Fruit fly (Drosophila melanogaster) whole organism, pupa: Measurements from ENCODE around the gene Alg1.

Source experiments
- CG10348 ChIP-seq: fragments of 200-800 bp; sonication (Bioruptor generic); IDR thresholded peaks from 2 replicates; pipeline ENCODE4 v1.3.6; 2022; ENCODE audit warnings: missing biosample characterization, missing genetic modification characterization
- CG12605 ChIP-seq: fragments of 200-800 bp; sonication (Bioruptor generic); IDR thresholded peaks from 2 replicates; pipeline ENCODE4 v1.3.6; 2022; ENCODE audit warnings: missing biosample characterization, missing genetic modification characterization
- CG13204 ChIP-seq: fragments of 200-800 bp; sonication (Bioruptor generic); optimal IDR thresholded peaks from 2 replicates; lab custom pipeline; 2018; ENCODE audit warnings: missing biosample characterization, mild to moderate bottlenecking, missing genetic modification characterization, moderate library complexity
- CG14655 ChIP-seq: fragments of 200-800 bp; sonication (Bioruptor generic); optimal IDR thresholded peaks from 3 replicates; lab custom pipeline; 2017; ENCODE audit warnings: mild to moderate bottlenecking, missing biosample characterization, missing genetic modification reagents, missing genetic modification characterization
- CG15710 ChIP-seq: fragments of 200-800 bp; sonication (Bioruptor generic); optimal IDR thresholded peaks from 2 replicates; lab custom pipeline; 2018; ENCODE audit warnings: missing biosample characterization, mild to moderate bottlenecking, missing genetic modification characterization, moderate library complexity
- CG17806 ChIP-seq: fragments of 200-800 bp; sonication (Bioruptor generic); optimal IDR thresholded peaks from 2 replicates; lab custom pipeline; 2018; ENCODE audit warnings: missing biosample characterization, mild to moderate bottlenecking, missing genetic modification characterization, moderate library complexity
- CG32121 ChIP-seq: fragments of 200-800 bp; sonication (Bioruptor generic); IDR thresholded peaks from 2 replicates; pipeline ENCODE4 v1.3.6; 2022; ENCODE audit warnings: missing biosample characterization, missing genetic modification characterization
- CG34367 ChIP-seq: fragments of 200-800 bp; sonication (Bioruptor generic); optimal IDR thresholded peaks from 2 replicates; lab custom pipeline; 2018; ENCODE audit warnings: missing biosample characterization, mild to moderate bottlenecking, missing genetic modification characterization
- CG4496 ChIP-seq: fragments of 200-800 bp; sonication (Bioruptor generic); IDR thresholded peaks from 3 replicates; pipeline ENCODE4 v1.3.6; 2022; ENCODE audit warnings: missing biosample characterization, missing genetic modification characterization
- CG8159 ChIP-seq: fragments of 200-800 bp; sonication (Bioruptor generic); optimal IDR thresholded peaks from 3 replicates; lab custom pipeline; 2018; ENCODE audit warnings: missing biosample characterization, mild to moderate bottlenecking, missing genetic modification characterization, moderate library complexity
- CG8301 ChIP-seq: fragments of 200-800 bp; sonication (Bioruptor generic); optimal IDR thresholded peaks from 2 replicates; lab custom pipeline; 2018; ENCODE audit warnings: missing biosample characterization, mild to moderate bottlenecking, missing genetic modification characterization
- CG9948 ChIP-seq: fragments of 200-800 bp; sonication (Bioruptor generic); optimal IDR thresholded peaks from 2 replicates; lab custom pipeline; 2018; ENCODE audit warnings: missing biosample characterization, mild to moderate bottlenecking, missing genetic modification characterization, moderate library complexity
- D1 ChIP-seq: fragments of 200-800 bp; sonication (Bioruptor generic); optimal IDR thresholded peaks from 2 replicates; lab custom pipeline; 2018; ENCODE audit warnings: missing biosample characterization, mild to moderate bottlenecking, missing genetic modification characterization, moderate library complexity
- EcR ChIP-seq: fragments of 200-800 bp; sonication (Bioruptor generic); optimal IDR thresholded peaks from 3 replicates; lab custom pipeline; 2019; ENCODE audit warnings: missing biosample characterization, missing genetic modification characterization, mild to moderate bottlenecking, moderate library complexity, missing genetic modification reagents
- Ets98B ChIP-seq: fragments of 200-800 bp; sonication (Bioruptor generic); IDR thresholded peaks from 2 replicates; pipeline ENCODE4 v1.3.6; 2022; ENCODE audit warnings: missing biosample characterization, missing genetic modification characterization
- Pif1A ChIP-seq: fragments of 200-800 bp; sonication (Bioruptor generic); optimal IDR thresholded peaks from 3 replicates; lab custom pipeline; 2016; ENCODE audit warnings: missing biosample characterization, missing genetic modification characterization
- Pif1B ChIP-seq: fragments of 200-800 bp; sonication (Bioruptor generic); optimal IDR thresholded peaks from 3 replicates; lab custom pipeline; 2016; ENCODE audit warnings: missing biosample characterization, missing genetic modification characterization
- Snoo ChIP-seq: fragments of 200-800 bp; sonication (Bioruptor generic); optimal IDR thresholded peaks from 3 replicates; lab custom pipeline; 2017; ENCODE audit warnings: missing biosample characterization, mild to moderate bottlenecking, missing genetic modification characterization, inconsistent platforms
- fd96Ca ChIP-seq: fragments of 200-800 bp; sonication (Bioruptor generic); IDR thresholded peaks from 3 replicates; pipeline ENCODE4 v1.3.6; 2022; ENCODE audit warnings: missing biosample characterization, missing genetic modification characterization
- gl ChIP-seq: fragments of 200-800 bp; sonication (Bioruptor generic); optimal IDR thresholded peaks from 2 replicates; lab custom pipeline; 2018; ENCODE audit warnings: missing biosample characterization, mild to moderate bottlenecking, missing genetic modification characterization
- rn ChIP-seq: fragments of 200-800 bp; sonication (Bioruptor generic); IDR thresholded peaks from 2 replicates; pipeline ENCODE4 v1.3.6; 2022; ENCODE audit warnings: missing biosample characterization, missing genetic modification characterization

Gene Alg1

DNA sequence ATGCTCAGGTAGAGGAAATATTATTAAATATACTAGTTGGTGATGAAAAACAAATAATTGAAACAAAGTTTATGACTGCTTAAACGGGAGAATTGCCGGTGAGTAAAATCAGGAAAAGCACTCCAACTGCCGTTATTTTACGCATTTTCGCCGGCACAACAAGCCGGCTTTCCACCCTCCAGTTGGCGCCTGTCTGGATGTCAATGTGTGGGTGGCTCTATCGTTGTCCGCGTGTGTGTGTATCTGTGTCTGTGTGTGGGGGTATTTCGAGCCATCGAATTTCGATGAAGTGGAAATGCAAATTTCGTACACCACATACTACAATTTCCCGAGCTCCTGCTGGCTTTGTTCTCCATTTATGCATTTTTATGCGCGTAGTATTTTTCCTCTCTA is 769 bp upstream of the Alg1 start:
- TF ChIP-seq CG32121 (no peak), CG12605 (GFP tag; lab: Robert Waterston, UW) (no peak), Ets98B (GFP tag; lab: Robert Waterston, UW) (no peak), Pif1B (GFP tag; lab: Kevin White, UChicago) (no peak), Pif1A (GFP tag; lab: Kevin White, UChicago) (no peak), CG4496 (GFP tag; lab: Robert Waterston, UW) (no peak), CG8301 (tag; lab: Kevin White, UChicago) (no peak), EcR (GFP tag; lab: Kevin White, UChicago) (no peak), gl (tag; lab: Kevin White, UChicago) (no peak)
- TF ChIP-seq, all 21 proteins: peak for 0

DNA sequence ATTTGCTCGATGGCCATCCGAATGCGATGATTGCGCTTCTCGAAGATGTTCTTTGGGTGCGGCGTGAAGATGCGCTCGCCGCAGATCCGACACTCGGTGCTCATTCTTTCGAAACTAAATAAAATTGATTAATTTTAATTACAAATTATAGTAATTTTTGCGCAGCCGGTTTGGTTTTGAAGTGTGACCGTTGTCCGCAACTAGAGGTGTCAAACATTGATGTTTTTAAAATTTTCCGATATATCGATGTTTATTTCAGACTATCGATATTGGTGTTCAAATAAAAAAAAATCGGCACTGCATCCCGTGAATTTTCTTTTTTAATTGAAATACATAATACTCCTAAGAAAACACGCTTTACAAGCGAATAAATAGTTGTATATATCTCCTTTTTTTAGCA is 1.9 kb downstream of the Alg1 start, which contains the start of gene Odj:
Odj (minus strand) TSS at position 209 of the 400 bp plus-strand sequence.
- TF ChIP-seq CG4496 (GFP tag; lab: Robert Waterston, UW), result no peak
- TF ChIP-seq Ets98B (GFP tag; lab: Robert Waterston, UW), result no peak
- no peak for TF ChIP-seq CG15710 (tag; lab: Kevin White, UChicago)
- no peak for TF ChIP-seq gl (tag; lab: Kevin White, UChicago)
- TF ChIP-seq rn, result no peak
- TF ChIP-seq CG9948, result no peak
- no peak for TF ChIP-seq CG34367
- TF ChIP-seq Pif1B (GFP tag; lab: Kevin White, UChicago), result no peak
- no peak for TF ChIP-seq CG10348 (GFP tag; lab: Robert Waterston, UW)
- TF ChIP-seq CG13204 (GFP tag; lab: Kevin White, UChicago), result no peak
- no peak for TF ChIP-seq EcR (GFP tag; lab: Kevin White, UChicago)

DNA sequence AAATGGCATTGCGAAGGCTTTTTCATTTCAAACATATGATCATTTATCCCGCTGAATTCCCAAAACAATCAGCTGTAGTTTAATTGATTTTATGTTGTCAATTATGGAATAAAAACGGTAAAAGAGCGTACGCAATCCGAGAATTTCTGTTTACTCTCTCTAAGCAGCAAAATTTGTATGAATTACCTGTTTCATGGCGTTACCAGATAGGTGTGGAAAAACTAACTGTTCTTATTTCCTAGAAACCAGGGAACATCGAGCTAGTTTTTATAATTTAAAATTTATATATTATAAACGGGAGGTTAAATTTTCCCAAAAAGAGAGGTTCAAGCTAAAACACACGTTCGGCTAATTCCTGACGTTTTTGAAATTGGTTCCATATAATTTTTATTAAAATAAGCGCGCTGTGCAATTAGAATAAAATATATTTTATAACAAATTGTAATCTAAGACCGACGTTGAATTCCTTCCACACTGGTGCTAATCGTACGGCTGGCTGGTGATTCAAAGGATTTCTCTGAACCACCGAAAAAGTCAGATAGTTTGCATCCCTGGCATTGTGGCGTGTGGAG is 3.8 kb downstream of the Alg1 start, which contains the start of gene CG17801:
CG17801 (minus strand) TSS at position 51 of the 572 bp plus-strand sequence.
- TF ChIP-seq gl (tag; lab: Kevin White, UChicago) (no peak), fd96Ca (GFP tag; lab: Robert Waterston, UW) (no peak), Ets98B (GFP tag; lab: Robert Waterston, UW) (no peak), Snoo (tag; lab: Kevin White, UChicago) (no peak), CG13204 (GFP tag; lab: Kevin White, UChicago) (no peak), CG9948 (no peak), EcR (GFP tag; lab: Kevin White, UChicago) (no peak), CG8159 (tag; lab: Kevin White, UChicago) (no peak), Pif1A (GFP tag; lab: Kevin White, UChicago) (no peak), CG12605 (GFP tag; lab: Robert Waterston, UW) (no peak), CG15710 (tag; lab: Kevin White, UChicago) (no peak), CG34367 (no peak), CG32121 (no peak), CG10348 (GFP tag; lab: Robert Waterston, UW) (no peak)

DNA sequence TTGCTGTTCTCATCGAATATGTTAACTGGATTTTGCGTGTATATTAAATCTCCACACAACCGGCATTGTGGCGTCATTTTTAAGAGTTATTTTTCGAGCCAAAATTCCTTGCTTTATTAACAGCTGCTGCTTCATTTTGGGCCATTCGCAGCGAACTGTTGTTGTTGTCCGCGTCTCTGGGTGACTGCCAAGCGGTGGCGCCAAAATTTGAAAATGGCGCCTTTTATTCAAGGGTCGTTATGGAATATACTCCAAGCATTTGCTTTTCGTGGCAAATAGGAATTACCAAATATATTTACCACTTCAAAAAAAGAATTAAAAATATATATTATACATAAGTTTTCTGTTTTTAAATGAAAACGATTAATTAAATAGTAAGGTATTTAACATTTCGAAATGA is 5.8 kb downstream of the Alg1 start, which contains the start of gene Nnk:
Nnk (minus strand) TSS at position 158 of the 400 bp plus-strand sequence.
- TF ChIP-seq Ets98B (GFP tag; lab: Robert Waterston, UW), result no peak
- TF ChIP-seq CG8159 (tag; lab: Kevin White, UChicago), result no peak
- no peak for TF ChIP-seq CG10348 (GFP tag; lab: Robert Waterston, UW)
- TF ChIP-seq D1 (tag; lab: Kevin White, UChicago), result no peak
- TF ChIP-seq EcR (GFP tag; lab: Kevin White, UChicago), result no peak
- no peak for TF ChIP-seq CG34367
- TF ChIP-seq CG14655, result no peak
- TF ChIP-seq CG4496 (GFP tag; lab: Robert Waterston, UW), result no peak
- no peak for TF ChIP-seq CG13204 (GFP tag; lab: Kevin White, UChicago)
- TF ChIP-seq Snoo (tag; lab: Kevin White, UChicago), result no peak
- TF ChIP-seq Pif1B (GFP tag; lab: Kevin White, UChicago), result no peak
- no peak for TF ChIP-seq CG15710 (tag; lab: Kevin White, UChicago)
- TF ChIP-seq Pif1A (GFP tag; lab: Kevin White, UChicago), result no peak
- TF ChIP-seq, all 21 proteins: peak for 0

DNA sequence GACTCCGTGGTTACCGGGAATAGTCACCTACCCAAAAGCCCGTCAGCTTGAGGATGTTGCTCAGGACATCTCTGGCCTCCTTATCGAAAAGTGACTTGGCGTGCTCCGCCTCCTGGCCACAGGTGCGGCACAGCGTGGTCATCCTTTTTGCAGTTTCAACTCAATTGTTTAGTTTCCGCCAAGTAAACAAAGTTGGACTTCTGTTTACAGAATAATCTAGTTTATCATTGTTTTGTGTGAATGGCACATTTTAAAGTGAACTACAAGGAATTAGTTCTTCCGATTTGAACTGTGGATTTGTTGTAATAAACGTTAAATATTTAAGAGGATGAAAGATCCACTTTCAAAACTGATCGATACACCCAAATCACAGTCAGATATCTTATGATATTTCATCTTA is 7.9 kb downstream of the Alg1 start, which contains the start of gene CG17806:
CG17806 (minus strand) TSS at position 236 of the 400 bp plus-strand sequence.
- no peak for TF ChIP-seq Ets98B (GFP tag; lab: Robert Waterston, UW)
- peak; percentile 12 for TF ChIP-seq CG15710 (tag; lab: Kevin White, UChicago)
- TF ChIP-seq CG8159 (tag; lab: Kevin White, UChicago), result no peak
- no peak for TF ChIP-seq rn
- TF ChIP-seq CG17806, result peak; percentile 35
- no peak for TF ChIP-seq fd96Ca (GFP tag; lab: Robert Waterston, UW)
- TF ChIP-seq, all 21 proteins: peak for 2

DNA sequence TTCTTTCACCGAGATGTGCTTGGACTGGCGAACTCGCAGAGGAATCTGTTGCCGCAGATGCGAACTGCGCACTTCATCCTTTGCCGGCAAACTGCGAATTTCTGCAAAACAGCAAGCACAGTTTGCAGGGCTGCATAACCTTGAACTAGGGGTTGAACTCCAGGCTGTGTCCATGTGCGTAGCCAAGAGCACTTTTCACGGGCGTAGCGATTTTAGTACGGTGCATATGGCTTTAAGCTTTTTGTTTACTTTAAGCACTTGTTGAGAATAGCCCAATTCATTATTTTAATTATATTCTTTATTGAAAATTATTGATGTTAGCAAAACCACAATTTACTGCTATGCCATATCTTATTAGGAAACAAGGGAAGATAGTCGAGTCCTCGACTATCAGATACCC is 9.7 kb downstream of the Alg1 start, which contains the start of gene CG17803:
CG17803 (minus strand) TSS at position 249 of the 400 bp plus-strand sequence.
- TF ChIP-seq EcR (GFP tag; lab: Kevin White, UChicago), result peak; percentile 38
- no peak for TF ChIP-seq Snoo (tag; lab: Kevin White, UChicago)
